Fruit fly (Drosophila melanogaster) whole organism, embryonic: ENCODE results near the gene Grasp65.
A peak's percentile ranks its signal among the peaks of the same experiment; 100 is the strongest.

ENCODE experiments used
- CG13424 ChIP-seq: fragments of 200-800 bp; sonication (Bioruptor generic); optimal IDR thresholded peaks from 2 replicates; lab custom pipeline; 2019; ENCODE audit warnings: missing biosample characterization, mild to moderate bottlenecking, missing genetic modification characterization, moderate library complexity
- CG13894 ChIP-seq: fragments of 200-800 bp; sonication (Bioruptor generic); optimal IDR thresholded peaks from 3 replicates; lab custom pipeline; 2018; ENCODE audit warnings: missing biosample characterization, mild to moderate bottlenecking, missing genetic modification characterization, moderate library complexity
- CG2199 ChIP-seq: fragments of 200-800 bp; sonication (Bioruptor generic); IDR thresholded peaks from 3 replicates; pipeline ENCODE4 v1.3.6; 2022; ENCODE audit warnings: missing biosample characterization, missing genetic modification characterization
- CG2875 ChIP-seq: fragments of 200-800 bp; sonication (Bioruptor generic); optimal IDR thresholded peaks from 2 replicates; lab custom pipeline; 2017; ENCODE audit warnings: missing biosample characterization, mild to moderate bottlenecking, missing genetic modification characterization, missing genetic modification reagents
- CG30403 ChIP-seq: fragments of 200-800 bp; sonication (Bioruptor generic); optimal IDR thresholded peaks from 3 replicates; lab custom pipeline; 2016; ENCODE audit warnings: missing biosample characterization, missing genetic modification characterization
- CG6791 ChIP-seq: fragments of 200-800 bp; sonication (Bioruptor generic); IDR thresholded peaks from 3 replicates; pipeline ENCODE4 v1.3.6; 2022; ENCODE audit warnings: missing biosample characterization, missing genetic modification characterization; ENCODE audit not compliant: partially characterized antibody
- CG8924 ChIP-seq: fragments of 200-800 bp; optimal IDR thresholded peaks from 3 replicates; lab custom pipeline; 2019; ENCODE audit warnings: missing biosample characterization, mild to moderate bottlenecking, missing genetic modification characterization, moderate library complexity
- CkIIα-i1 ChIP-seq: fragments of 200-800 bp; sonication (Bioruptor generic); IDR thresholded peaks from 2 replicates; pipeline ENCODE4 v1.3.6; 2022; ENCODE audit warnings: missing biosample characterization, missing genetic modification characterization
- E2f2 ChIP-seq: fragments of 200-800 bp; sonication (Bioruptor generic); IDR thresholded peaks from 2 replicates; pipeline ENCODE4 v1.3.6; 2022; ENCODE audit warnings: missing biosample characterization, missing genetic modification characterization
- MESR4 ChIP-seq: fragments of 200-800 bp; sonication (Bioruptor generic); optimal IDR thresholded peaks from 2 replicates; lab custom pipeline; 2018; ENCODE audit warnings: missing biosample characterization, mild to moderate bottlenecking, missing genetic modification characterization, moderate library complexity
- Stat92E ChIP-seq, 3 experiments: fragments of >200 bp in 2 of 3; fragments of 200-800 bp in 1 of 3; sonication (Bioruptor generic) in 1 of 3; optimal IDR thresholded peaks; 2 replicates each; lab custom pipeline; 2017 to 2019; ENCODE audit warnings: missing biosample characterization in 3 of 3, missing genetic modification characterization in 3 of 3, mild to moderate bottlenecking in 1 of 3, moderate library complexity in 1 of 3
- otp ChIP-seq: fragments of 200-800 bp; sonication (Bioruptor generic); IDR thresholded peaks from 3 replicates; pipeline ENCODE4, ENCODE4 v1.3.6; 2022; ENCODE audit warnings: missing biosample characterization, missing genetic modification characterization
- tgo ChIP-seq: fragments of 200-800 bp; sonication (Bioruptor generic); IDR thresholded peaks from 3 replicates; pipeline ENCODE4 v1.3.6; 2022; ENCODE audit warnings: missing biosample characterization, missing genetic modification characterization
- tna ChIP-seq: fragments of 200-800 bp; sonication (Bioruptor generic); IDR thresholded peaks from 2 replicates; pipeline ENCODE4 v1.3.6; 2022; ENCODE audit warnings: missing biosample characterization, missing genetic modification characterization; ENCODE audit not compliant: partially characterized antibody
- wdn ChIP-seq: fragments of 200-800 bp; sonication (Bioruptor generic); IDR thresholded peaks from 2 replicates; pipeline ENCODE4 v1.3.6; 2022; ENCODE audit warnings: missing biosample characterization, missing genetic modification characterization

Gene Grasp65

DNA sequence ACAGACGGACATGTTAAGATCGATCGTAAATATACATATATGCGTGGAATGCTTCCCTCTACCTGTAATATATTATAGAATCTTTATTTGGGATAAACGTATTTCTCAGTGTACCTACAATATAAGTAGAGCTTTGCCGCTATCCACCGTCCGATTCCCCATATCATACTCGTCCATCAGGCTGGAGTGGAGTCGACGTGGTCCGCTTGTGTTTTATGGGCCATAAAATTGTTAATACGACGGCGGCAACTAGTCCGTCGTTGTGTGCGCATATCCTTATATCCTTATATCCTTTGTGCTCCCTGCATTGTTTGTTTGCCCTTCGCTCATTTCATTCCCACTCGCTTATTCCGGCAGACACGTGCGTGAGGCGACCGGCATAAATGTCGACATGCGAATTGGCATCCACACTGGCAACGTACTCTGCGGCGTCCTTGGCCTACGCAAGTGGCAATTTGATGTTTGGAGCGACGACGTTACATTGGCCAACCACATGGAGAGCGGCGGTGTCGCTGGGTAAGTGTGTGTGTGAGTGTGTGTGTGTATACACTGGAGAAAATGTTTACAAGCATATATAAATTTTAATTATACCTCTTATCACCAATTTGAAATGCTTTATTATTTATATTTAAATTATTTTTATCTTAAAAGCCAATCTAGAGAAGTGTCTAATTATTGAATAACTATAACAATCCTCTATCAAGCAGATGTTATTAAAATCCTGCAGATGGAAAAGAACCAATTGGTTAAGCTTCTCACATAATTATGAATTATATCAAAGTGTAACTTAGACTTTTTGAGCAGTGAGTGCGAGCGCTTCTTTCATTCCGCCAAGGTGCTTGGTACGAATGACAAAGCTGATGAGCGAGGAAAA, 44.2 kb downstream of the Grasp65 start (continued):
- TF ChIP-seq wdn (GFP tag; lab: Robert Waterston, UW) (no peak), MESR4 (no peak), otp (no peak), tna (GFP tag; lab: Robert Waterston, UW) (no peak), CG30403 (GFP tag; lab: Kevin White, UChicago) (peak; percentile 3), Stat92E (GFP tag; optimal IDR thresholded peaks at IDR 0.05; lab: Kevin White, UChicago) (no peak), CkIIα-i1 (GFP tag; lab: Robert Waterston, UW) (no peak), CG13424 (tag; lab: Kevin White, UChicago) (peak; percentile 31), E2f2 (no peak), CG2199 (GFP tag; lab: Robert Waterston, UW) (no peak), CG13894 (tag; lab: Kevin White, UChicago) (peak; percentile 64), CG2875 (GFP tag; lab: Kevin White, UChicago) (no peak), CG8924 (tag; lab: Kevin White, UChicago) (no peak), CG6791 (GFP tag; lab: Robert Waterston, UW) (no peak), tgo (GFP tag; lab: Robert Waterston, UW) (no peak)
